Worm (Caenorhabditis elegans): ENCODE results near the gene W06H8.2.

The W06H8.2 gene

DNA sequence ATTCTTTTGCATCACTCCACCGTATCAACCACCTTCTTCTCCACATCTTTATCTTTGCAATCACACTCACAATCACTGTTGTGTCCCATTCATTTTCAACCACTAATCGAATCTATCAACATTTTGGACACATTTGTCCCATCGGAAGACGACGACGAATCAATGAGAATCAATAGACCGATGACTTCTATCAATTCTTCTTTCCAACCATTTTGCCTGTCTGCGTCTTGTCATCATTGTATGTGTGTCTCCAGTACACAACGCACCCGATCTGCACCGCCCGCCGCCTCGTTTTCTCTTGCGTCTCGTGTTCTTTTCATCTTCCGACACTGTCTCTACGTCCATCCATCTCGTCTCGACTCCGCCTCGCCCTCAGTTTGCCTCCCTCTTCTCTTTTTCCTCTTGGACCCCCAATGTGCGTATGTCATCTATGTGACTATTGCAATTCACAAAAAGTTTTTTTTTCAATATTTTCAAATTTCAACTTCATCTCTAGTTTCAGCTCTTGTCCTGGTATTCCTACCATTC is 40.0 kb downstream of the W06H8.2 start, which contains the start of gene dmd-7:
Gene dmd-7, plus strand, starts transcription at position 478 of the 528 bp plus-strand sequence.
- peak; percentile 82 to 84 for TF ChIP-seq lsy-2 (tag; optimal IDR thresholded peaks at IDR 0.05)
- TF ChIP-seq ceh-88 (GFP tag; IDR thresholded peaks at IDR 0.05) = peak; percentile 60; the same call in 1 of the 2 replicates
- TF ChIP-seq dpl-1 (GFP tag; optimal IDR thresholded peaks at IDR 0.05) = peak; percentile 29 to 43 (median 43)
- no peak for TF ChIP-seq fkh-8 (tag; optimal IDR thresholded peaks at IDR 0.05)
- no peak for TF ChIP-seq sup-37 (GFP tag; optimal IDR thresholded peaks at IDR 0.05)
- peak; percentile 79 for TF ChIP-seq nhr-77 (tag; optimal IDR thresholded peaks at IDR 0.05)
- peak; percentile 85 for TF ChIP-seq unc-130 (tag; optimal IDR thresholded peaks at IDR 0.05)
- TF ChIP-seq nhr-76 (tag; optimal IDR thresholded peaks at IDR 0.05) = peak; percentile 58
- peak; percentile 97 for TF ChIP-seq nhr-71 (tag; optimal IDR thresholded peaks at IDR 0.05)
- TF ChIP-seq C04F5.9 (tag; optimal IDR thresholded peaks at IDR 0.05) = peak; percentile 4
- peak; percentile 14 for TF ChIP-seq aha-1 (tag; optimal IDR thresholded peaks at IDR 0.05)
- TF ChIP-seq unc-98 (GFP tag; IDR thresholded peaks at IDR 0.05) = no peak
- TF ChIP-seq nhr-237 (tag; optimal IDR thresholded peaks at IDR 0.05) = peak; percentile 48
- no peak for TF ChIP-seq ceh-63 (GFP tag; optimal IDR thresholded peaks at IDR 0.05)
- TF ChIP-seq lin-14 (GFP tag; optimal IDR thresholded peaks at IDR 0.05) = peak; percentile 99
- TF ChIP-seq snu-23 (GFP tag; optimal IDR thresholded peaks at IDR 0.05) = peak; percentile 95
- peak; percentile 83 for TF ChIP-seq unc-86 (tag; optimal IDR thresholded peaks at IDR 0.05)
- TF ChIP-seq elt-3 (tag; optimal IDR thresholded peaks at IDR 0.05) = peak; percentile 64 to 96 (median 90)
- no peak for TF ChIP-seq aly-2 (tag; optimal IDR thresholded peaks at IDR 0.05)
- TF ChIP-seq lir-3 (tag; optimal IDR thresholded peaks at IDR 0.05; ENCODE audit: poor library complexity) = peak; percentile 6
- TF ChIP-seq efl-1 (optimal IDR thresholded peaks at IDR 0.05) = peak; percentile 62 to 66
- TF ChIP-seq efl-1 (GFP tag; optimal IDR thresholded peaks at IDR 0.05 in 1 of 2) = peak; percentile 36 to 95
- TF ChIP-seq C34B4.2 (tag; optimal IDR thresholded peaks at IDR 0.05) = no peak
- TF ChIP-seq snpc-4 (tag; optimal IDR thresholded peaks at IDR 0.05) = peak; percentile 49
- TF ChIP-seq fkh-4 (tag; optimal IDR thresholded peaks at IDR 0.05; ENCODE audit: borderline replicate concordance) = no peak
- no peak for TF ChIP-seq ets-5 (GFP tag; IDR thresholded peaks at IDR 0.05)
- TF ChIP-seq fkh-10 (GFP tag; optimal IDR thresholded peaks at IDR 0.05) = peak; percentile 32
- peak; percentile 78 for TF ChIP-seq nhr-11 (tag; optimal IDR thresholded peaks at IDR 0.05)
- TF ChIP-seq elt-2 (tag; optimal IDR thresholded peaks at IDR 0.05) = peak; percentile 51
- TF ChIP-seq alr-1 (tag; optimal IDR thresholded peaks at IDR 0.05; ENCODE audit: borderline replicate concordance) = no peak
- peak; percentile 91 for TF ChIP-seq nhr-90 (tag; optimal IDR thresholded peaks at IDR 0.05; ENCODE audit: poor library complexity)
- TF ChIP-seq fos-1 (tag; optimal IDR thresholded peaks at IDR 0.05) = peak; percentile 64
- TF ChIP-seq lin-35 (GFP tag; optimal IDR thresholded peaks at IDR 0.05) = peak; percentile 71 to 75
- no peak for TF ChIP-seq nhr-28 (tag; optimal IDR thresholded peaks at IDR 0.05)
- peak; percentile 3 for TF ChIP-seq lin-39 (tag; optimal IDR thresholded peaks at IDR 0.05)
- TF ChIP-seq Y116A8C.19 (tag; optimal IDR thresholded peaks at IDR 0.05; ENCODE audit: borderline replicate concordance) = no peak
- TF ChIP-seq blmp-1 (tag; optimal IDR thresholded peaks at IDR 0.05) = peak; percentile 86
- peak; percentile 37 for TF ChIP-seq efl-3 (GFP tag; optimal IDR thresholded peaks at IDR 0.05)
- TF ChIP-seq ceh-90 (tag; optimal IDR thresholded peaks at IDR 0.05) = no peak
- peak; percentile 71 for TF ChIP-seq dsc-1 (tag; optimal IDR thresholded peaks at IDR 0.05)
- no peak for TF ChIP-seq hlh-4 (tag; optimal IDR thresholded peaks at IDR 0.05)
- peak; percentile 53 for TF ChIP-seq egl-13 (tag; optimal IDR thresholded peaks at IDR 0.05)
- TF ChIP-seq mab-9 (GFP tag; IDR thresholded peaks at IDR 0.05) = 0 out of 2 replicates have a peak, but pooled peaks have one; percentile 40
- peak; percentile 86 for TF ChIP-seq xbp-1 (tag; optimal IDR thresholded peaks at IDR 0.05)
- no peak for TF ChIP-seq nhr-84 (tag; optimal IDR thresholded peaks at IDR 0.05)
- TF ChIP-seq ces-1 (GFP tag; optimal IDR thresholded peaks at IDR 0.05) = no peak
- TF ChIP-seq mef-2 (tag; optimal IDR thresholded peaks at IDR 0.05) = no peak
- no peak for TF ChIP-seq ama-1 (optimal IDR thresholded peaks at IDR 0.05)
- peak; percentile 88 to 93 (median 93) for TF ChIP-seq ceh-82 (tag; optimal IDR thresholded peaks at IDR 0.05)
- TF ChIP-seq unc-30 (tag; optimal IDR thresholded peaks at IDR 0.05) = no peak
- peak; percentile 100 for TF ChIP-seq nhr-85 (tag)
- no peak for TF ChIP-seq zag-1 (tag; optimal IDR thresholded peaks at IDR 0.05)
- peak; percentile 93 for TF ChIP-seq jun-1 (tag; optimal IDR thresholded peaks at IDR 0.05)
